Fruit fly (Drosophila melanogaster) whole organism, embryonic: ENCODE data around the gene CG4004.

Experiments used
- Bgb ChIP-seq: fragments of 200-800 bp; sonication (Bioruptor generic); IDR thresholded peaks from 2 replicates; pipeline ENCODE4 v1.3.6; 2022; ENCODE audit warnings: missing biosample characterization, missing genetic modification characterization; ENCODE audit not compliant: partially characterized antibody
- CG10267 ChIP-seq: fragments of 200-800 bp; sonication (Bioruptor generic); optimal IDR thresholded peaks from 2 replicates; lab custom pipeline; 2018; ENCODE audit warnings: missing biosample characterization, mild to moderate bottlenecking, missing genetic modification characterization, moderate library complexity
- CG11093 ChIP-seq: fragments of 200-800 bp; sonication (Bioruptor generic); IDR thresholded peaks from 3 replicates; pipeline ENCODE4 v1.3.6; 2022; ENCODE audit warnings: missing biosample characterization, missing genetic modification characterization
- CG12155 ChIP-seq: fragments of 200-800 bp; sonication (Bioruptor generic); optimal IDR thresholded peaks from 3 replicates; lab custom pipeline; 2016; ENCODE audit warnings: missing biosample characterization, missing genetic modification characterization
- CG12299 ChIP-seq: fragments of 200-800 bp; sonication (Bioruptor generic); optimal IDR thresholded peaks from 2 replicates; lab custom pipeline; 2018; ENCODE audit warnings: missing biosample characterization, mild to moderate bottlenecking, missing genetic modification characterization
- CG12659 ChIP-seq: fragments of 200-800 bp; sonication (Bioruptor generic); optimal IDR thresholded peaks from 3 replicates; lab custom pipeline; 2017; ENCODE audit warnings: mild to moderate bottlenecking, missing biosample characterization, missing genetic modification reagents, missing genetic modification characterization
- CG12769 ChIP-seq: fragments of 200-800 bp; sonication (Bioruptor generic); optimal IDR thresholded peaks from 2 replicates; lab custom pipeline; 2019; ENCODE audit warnings: missing biosample characterization, mild to moderate bottlenecking, missing genetic modification characterization, moderate library complexity
- CG13296 ChIP-seq: fragments of 200-800 bp; sonication (Bioruptor generic); optimal IDR thresholded peaks from 3 replicates; lab custom pipeline; 2018; ENCODE audit warnings: missing biosample characterization, mild to moderate bottlenecking, missing genetic modification characterization
- CG15514 ChIP-seq: fragments of 200-800 bp; sonication (Bioruptor generic); optimal IDR thresholded peaks from 3 replicates; lab custom pipeline; 2017; ENCODE audit warnings: missing biosample characterization, missing genetic modification characterization, mild to moderate bottlenecking, moderate library complexity, missing genetic modification reagents
- CG17328 ChIP-seq: fragments of 200-800 bp; sonication (Bioruptor generic); IDR thresholded peaks from 2 replicates; pipeline ENCODE4 v1.3.6; 2022; ENCODE audit warnings: missing biosample characterization, missing genetic modification characterization
- CG17359 ChIP-seq: fragments of 200-800 bp; sonication (Bioruptor generic); optimal IDR thresholded peaks from 3 replicates; lab custom pipeline; 2018; ENCODE audit warnings: missing biosample characterization, mild to moderate bottlenecking, missing genetic modification characterization, moderate library complexity
- CG17361 ChIP-seq: fragments of 200-800 bp; sonication (Bioruptor generic); IDR thresholded peaks from 3 replicates; pipeline ENCODE4 v1.3.6; 2022; ENCODE audit warnings: missing biosample characterization, missing genetic modification characterization
- CG2120 ChIP-seq: fragments of 200-800 bp; sonication (Bioruptor generic); optimal IDR thresholded peaks from 3 replicates; lab custom pipeline; 2016; ENCODE audit warnings: missing biosample characterization, missing genetic modification characterization
- CG3281 ChIP-seq: fragments of 200-800 bp; sonication (Bioruptor generic); optimal IDR thresholded peaks from 3 replicates; lab custom pipeline; 2017; ENCODE audit warnings: missing biosample characterization, mild to moderate bottlenecking, missing genetic modification characterization
- CG3726 ChIP-seq: fragments of 200-800 bp; sonication (Bioruptor generic); IDR thresholded peaks from 3 replicates; pipeline ENCODE4, ENCODE4 v1.3.6; 2022; ENCODE audit warnings: missing biosample characterization, missing genetic modification characterization
- CG4707 ChIP-seq: fragments of 200-800 bp; sonication (Bioruptor generic); optimal IDR thresholded peaks from 2 replicates; lab custom pipeline; 2018; ENCODE audit warnings: missing biosample characterization, mild to moderate bottlenecking, missing genetic modification characterization, moderate library complexity
- CG4730 ChIP-seq: fragments of 200-800 bp; sonication (Bioruptor generic); IDR thresholded peaks from 2 replicates; pipeline ENCODE4 v1.3.6; 2022; ENCODE audit warnings: missing biosample characterization, missing genetic modification characterization
- CG6272 ChIP-seq: fragments of 200-800 bp; sonication (Bioruptor generic); IDR thresholded peaks from 2 replicates; pipeline ENCODE4 v1.3.6; 2022; ENCODE audit warnings: missing biosample characterization, missing genetic modification characterization
- CG6813 ChIP-seq: fragments of 200-800 bp; sonication (Bioruptor generic); optimal IDR thresholded peaks from 2 replicates; lab custom pipeline; 2017; ENCODE audit warnings: missing biosample characterization, missing genetic modification characterization, mild to moderate bottlenecking, moderate library complexity, missing genetic modification reagents
- Dek ChIP-seq: fragments of 200-800 bp; sonication (Bioruptor generic); optimal IDR thresholded peaks from 3 replicates; lab custom pipeline; 2019; ENCODE audit warnings: missing biosample characterization, mild to moderate bottlenecking, missing genetic modification characterization, moderate library complexity
- Dp ChIP-seq: fragments of 200-800 bp; sonication (Bioruptor generic); optimal IDR thresholded peaks from 2 replicates; lab custom pipeline; 2018; ENCODE audit warnings: missing biosample characterization, mild to moderate bottlenecking, missing genetic modification characterization, moderate library complexity
- Eip74EF ChIP-seq, 2 experiments: fragments of 200-800 bp in 1 of 2; fragments of >200 bp in 1 of 2; sonication (Bioruptor generic) in 1 of 2; optimal IDR thresholded peaks; 2 replicates each; lab custom pipeline; 2017 to 2019; ENCODE audit warnings: missing biosample characterization in 2 of 2, missing genetic modification characterization in 2 of 2, mild to moderate bottlenecking in 1 of 2, moderate library complexity in 1 of 2
- HHEX ChIP-seq: fragments of 200-800 bp; sonication (Bioruptor generic); optimal IDR thresholded peaks from 3 replicates; lab custom pipeline; 2017; ENCODE audit warnings: missing biosample characterization, mild to moderate bottlenecking, missing genetic modification characterization, missing genetic modification reagents
- Hmx ChIP-seq: fragments of 200-800 bp; sonication (Bioruptor generic); optimal IDR thresholded peaks from 2 replicates; lab custom pipeline; 2016; ENCODE audit warnings: missing biosample characterization, missing genetic modification characterization
- Rfx ChIP-seq: fragments of 200-800 bp; sonication (Bioruptor generic); IDR thresholded peaks from 2 replicates; pipeline ENCODE4 v1.3.6; 2022; ENCODE audit warnings: missing biosample characterization, missing genetic modification characterization
- Six4 ChIP-seq: fragments of 200-800 bp; sonication (Bioruptor generic); optimal IDR thresholded peaks from 2 replicates; lab custom pipeline; 2016; ENCODE audit warnings: missing biosample characterization, missing genetic modification characterization
- Sry-δ ChIP-seq: fragments of 200-800 bp; sonication (Bioruptor generic); optimal IDR thresholded peaks from 2 replicates; lab custom pipeline; 2016; ENCODE audit warnings: missing biosample characterization, missing genetic modification characterization
- cad ChIP-seq: fragments of >200 bp; optimal IDR thresholded peaks from 2 replicates; lab custom pipeline; 2017; ENCODE audit warnings: missing biosample characterization, missing genetic modification characterization
- corto ChIP-seq: fragments of 200-800 bp; sonication (Bioruptor generic); optimal IDR thresholded peaks from 2 replicates; lab custom pipeline; 2016; ENCODE audit warnings: missing biosample characterization, mild to moderate bottlenecking, missing genetic modification characterization, moderate library complexity
- gcm ChIP-seq: fragments of 200-800 bp; sonication (Bioruptor generic); optimal IDR thresholded peaks from 2 replicates; lab custom pipeline; 2019; ENCODE audit warnings: missing biosample characterization, mild to moderate bottlenecking, missing genetic modification characterization, moderate library complexity
- gro ChIP-seq: fragments of 200-800 bp; sonication (Bioruptor generic); optimal IDR thresholded peaks from 2 replicates; lab custom pipeline; 2016; ENCODE audit warnings: missing biosample characterization, missing genetic modification characterization
- hbn ChIP-seq: fragments of 200-800 bp; sonication (Bioruptor generic); IDR thresholded peaks from 2 replicates; pipeline ENCODE4 v1.3.6; 2022; ENCODE audit warnings: missing biosample characterization, missing genetic modification characterization; ENCODE audit not compliant: partially characterized antibody
- kah ChIP-seq: fragments of 200-800 bp; sonication (Bioruptor generic); optimal IDR thresholded peaks from 2 replicates; lab custom pipeline; 2018; ENCODE audit warnings: missing biosample characterization, mild to moderate bottlenecking, missing genetic modification characterization
- nerfin-1 ChIP-seq: fragments of 200-800 bp; sonication (Bioruptor generic); optimal IDR thresholded peaks from 3 replicates; lab custom pipeline; 2019; ENCODE audit warnings: missing biosample characterization, mild to moderate bottlenecking, missing genetic modification characterization, moderate library complexity
- oc ChIP-seq: fragments of 200-800 bp; sonication (Bioruptor generic); optimal IDR thresholded peaks from 2 replicates; lab custom pipeline; 2018; ENCODE audit warnings: missing biosample characterization, mild to moderate bottlenecking, missing genetic modification characterization, moderate library complexity
- p53 ChIP-seq: fragments of 200-800 bp; sonication (Bioruptor generic); optimal IDR thresholded peaks from 2 replicates; lab custom pipeline; 2016; ENCODE audit warnings: missing biosample characterization, missing genetic modification characterization
- pb ChIP-seq: fragments of 200-800 bp; sonication (Bioruptor generic); optimal IDR thresholded peaks from 3 replicates; lab custom pipeline; 2016; ENCODE audit warnings: missing biosample characterization, missing genetic modification characterization
- phol ChIP-seq: fragments of 200-800 bp; sonication (Bioruptor generic); optimal IDR thresholded peaks from 3 replicates; lab custom pipeline; 2018; ENCODE audit warnings: missing biosample characterization, mild to moderate bottlenecking, missing genetic modification characterization, moderate library complexity
- psq ChIP-seq: fragments of 200-800 bp; sonication (Bioruptor generic); optimal IDR thresholded peaks from 2 replicates; lab custom pipeline; 2017; ENCODE audit warnings: missing biosample characterization, missing genetic modification characterization
- rib ChIP-seq: fragments of 200-800 bp; sonication (Bioruptor generic); IDR thresholded peaks from 2 replicates; pipeline ENCODE4 v1.3.6; 2022; ENCODE audit warnings: missing biosample characterization, missing genetic modification characterization
- ro ChIP-seq: fragments of 200-800 bp; sonication (Bioruptor generic); IDR thresholded peaks from 2 replicates; pipeline ENCODE4 v1.3.6; 2022; ENCODE audit warnings: missing biosample characterization, missing genetic modification characterization
- so ChIP-seq: fragments of 200-800 bp; sonication (Bioruptor generic); IDR thresholded peaks from 3 replicates; pipeline ENCODE4 v1.3.6; 2022; ENCODE audit warnings: missing biosample characterization, missing genetic modification characterization
- sqz ChIP-seq: fragments of 200-800 bp; sonication (Bioruptor generic); optimal IDR thresholded peaks from 3 replicates; lab custom pipeline; 2018; ENCODE audit warnings: missing biosample characterization, mild to moderate bottlenecking, missing genetic modification characterization
- ttk ChIP-seq: fragments of 200-800 bp; sonication (Bioruptor generic); IDR thresholded peaks from 2 replicates; pipeline ENCODE4 v2.1.2; 2022; ENCODE audit warnings: missing biosample characterization, missing genetic modification characterization
- twi ChIP-seq: fragments of 200-800 bp; optimal IDR thresholded peaks from 2 replicates; lab custom pipeline; 2019; ENCODE audit warnings: missing biosample characterization, mild to moderate bottlenecking, missing genetic modification characterization, moderate library complexity
- tx ChIP-seq: fragments of 200-800 bp; sonication (Bioruptor generic); optimal IDR thresholded peaks from 2 replicates; lab custom pipeline; 2016; ENCODE audit warnings: missing biosample characterization, missing genetic modification characterization
- usp ChIP-seq: fragments of >200 bp; optimal IDR thresholded peaks from 2 replicates; lab custom pipeline; 2017; ENCODE audit warnings: missing biosample characterization, missing genetic modification characterization
- vnd ChIP-seq: fragments of 200-800 bp; sonication (Bioruptor generic); IDR thresholded peaks from 3 replicates; pipeline ENCODE4 v1.3.6; 2022; ENCODE audit warnings: missing biosample characterization, missing genetic modification characterization; ENCODE audit not compliant: partially characterized antibody
- zfh1 ChIP-seq: fragments of 200-800 bp; sonication (Bioruptor generic); IDR thresholded peaks from 3 replicates; pipeline ENCODE4 v1.3.6; 2022; ENCODE audit warnings: missing biosample characterization, missing genetic modification characterization
- zfh2 ChIP-seq: fragments of 200-800 bp; sonication (Bioruptor generic); optimal IDR thresholded peaks from 2 replicates; lab custom pipeline; 2016; ENCODE audit warnings: missing biosample characterization, missing genetic modification characterization

Gene CG4004

dm6 chrX:12755017-12755563, 11.1 kb downstream of the CG4004 start:
- TF ChIP-seq usp (GFP tag; lab: Kevin White, UChicago) (no peak), Dek (tag; lab: Kevin White, UChicago) (peak; percentile 79), psq (GFP tag; lab: Kevin White, UChicago) (no peak), so (GFP tag; lab: Robert Waterston, UW) (no peak), CG10267 (tag; lab: Kevin White, UChicago) (peak; percentile 21), CG15514 (GFP tag; lab: Kevin White, UChicago) (peak; percentile 52), CG12769 (tag; lab: Kevin White, UChicago) (peak; percentile 77), CG12659 (peak; percentile 77), kah (no peak), CG17361 (GFP tag; lab: Robert Waterston, UW) (no peak; the same call in 2 of the 3 replicates), p53 (no peak), CG17359 (peak; percentile 71), hbn (GFP tag; lab: Robert Waterston, UW) (no peak), Eip74EF (GFP tag; optimal IDR thresholded peaks at IDR 0.05; lab: Kevin White, UChicago) (peak in 1 of 2 experiments; percentile 27), CG3281 (GFP tag; lab: Kevin White, UChicago) (peak; percentile 82), cad (GFP tag; lab: Kevin White, UChicago) (no peak), ro (GFP tag; lab: Robert Waterston, UW) (no peak), Six4 (no peak), Rfx (GFP tag; lab: Robert Waterston, UW) (peak; percentile 93), CG3726 (GFP tag; lab: Robert Waterston, UW) (no peak; the same call in 2 of the 3 replicates), gcm (GFP tag; lab: Kevin White, UChicago) (peak; percentile 2), twi (tag; lab: Kevin White, UChicago) (no peak), CG6813 (GFP tag; lab: Kevin White, UChicago) (peak; percentile 16), gro (GFP tag; lab: Kevin White, UChicago) (peak; percentile 47), zfh1 (GFP tag; lab: Robert Waterston, UW) (peak; percentile 68; the same call in 2 of the 3 replicates), Bgb (GFP tag; lab: Robert Waterston, UW) (no peak), CG12155 (GFP tag; lab: Kevin White, UChicago) (peak; percentile 65), CG2120 (peak; percentile 91), Hmx (GFP tag; lab: Kevin White, UChicago) (peak; percentile 35), phol (tag; lab: Kevin White, UChicago) (peak; percentile 57), vnd (GFP tag; lab: Robert Waterston, UW) (no peak), pb (GFP tag; lab: Kevin White, UChicago) (peak; percentile 40), nerfin-1 (tag; lab: Kevin White, UChicago) (peak; percentile 13), Dp (GFP tag; lab: Kevin White, UChicago) (no peak), zfh2 (GFP tag; lab: Kevin White, UChicago) (peak; percentile 80), CG13296 (GFP tag; lab: Kevin White, UChicago) (peak; percentile 68), HHEX (GFP tag; lab: Kevin White, UChicago) (peak; percentile 75), CG11093 (GFP tag; lab: Robert Waterston, UW) (0 out of 3 replicates have a peak, but pooled peaks have one; percentile 22), corto (GFP tag; lab: Kevin White, UChicago) (peak; percentile 42), ttk (GFP tag; lab: Robert Waterston, UW) (peak; percentile 56), CG12299 (tag; lab: Kevin White, UChicago) (peak; percentile 57), CG4730 (GFP tag; lab: Robert Waterston, UW) (peak; percentile 54), Sry-δ (GFP tag; lab: Kevin White, UChicago) (no peak), oc (tag; lab: Kevin White, UChicago) (no peak), rib (peak; percentile 92), sqz (GFP tag; lab: Kevin White, UChicago) (peak; percentile 50), CG4707 (GFP tag; lab: Kevin White, UChicago) (peak; percentile 11), CG17328 (GFP tag; lab: Robert Waterston, UW) (peak; percentile 56), tx (GFP tag; lab: Kevin White, UChicago) (peak; percentile 42), CG6272 (GFP tag; lab: Robert Waterston, UW) (peak; percentile 67; the same call in 1 of the 2 replicates)
